Worm (Caenorhabditis elegans) whole organism, young adult: ENCODE data around the gene osgn-1.

Experiments
- F22D6.2 ChIP-seq: sonication (generic microtip); optimal IDR thresholded peaks from 2 replicates; lab custom pipeline; 2016; ENCODE audit warnings: mild to moderate bottlenecking, missing genetic modification characterization, missing compliant biosample characterization
- F49E8.2 ChIP-seq: sonication (generic microtip); optimal IDR thresholded peaks from 3 replicates; lab custom pipeline; 2017; ENCODE audit warnings: missing genetic modification characterization, mild to moderate bottlenecking, missing compliant biosample characterization, antibody characterized with exemption, moderate library complexity; ENCODE audit not compliant: insufficient read depth
- F57C9.4 ChIP-seq: sonication (generic microtip); optimal IDR thresholded peaks from 2 replicates; lab custom pipeline; 2017; ENCODE audit warnings: mild to moderate bottlenecking, missing genetic modification characterization, missing compliant biosample characterization
- K11D2.4 ChIP-seq: fragments of 200-800 bp; sonication (Bioruptor generic); IDR thresholded peaks from 2 replicates; pipeline ENCODE4 v1.3.6; 2022; ENCODE audit warnings: missing genetic modification reagents, missing genetic modification characterization, missing compliant biosample characterization
- Y56A3A.18 ChIP-seq: fragments of 200-800 bp; sonication (Bioruptor generic); IDR thresholded peaks from 2 replicates; pipeline ENCODE4 v1.3.6; 2022; ENCODE audit warnings: missing genetic modification reagents, missing genetic modification characterization, missing compliant biosample characterization
- Y67H2A.10 ChIP-seq: fragments of 200-800 bp; sonication (Bioruptor generic); conservative IDR thresholded peaks from 2 replicates; pipeline ENCODE4 v1.3.6; 2022; ENCODE audit warnings: missing genetic modification reagents, missing genetic modification characterization, missing compliant biosample characterization
- Y95B8A.8 ChIP-seq: fragments of 200-800 bp; sonication (Bioruptor generic); IDR thresholded peaks from 2 replicates; pipeline ENCODE4 v1.3.6; 2022; ENCODE audit warnings: missing genetic modification reagents, missing genetic modification characterization, missing compliant biosample characterization
- athp-1 ChIP-seq: sonication (generic microtip); optimal IDR thresholded peaks from 2 replicates; lab custom pipeline; 2017; ENCODE audit warnings: mild to moderate bottlenecking, missing genetic modification characterization, missing compliant biosample characterization
- attf-3 ChIP-seq: fragments of 200-800 bp; sonication (Bioruptor generic); conservative IDR thresholded peaks from 2 replicates; pipeline ENCODE4 v1.3.6; 2022; ENCODE audit warnings: missing genetic modification reagents, missing genetic modification characterization, missing compliant biosample characterization
- bed-2 ChIP-seq: fragments of 200-800 bp; sonication (Bioruptor generic); IDR thresholded peaks from 2 replicates; pipeline ENCODE4 v1.3.6; 2022; ENCODE audit warnings: missing genetic modification reagents, missing genetic modification characterization, missing compliant biosample characterization
- ceh-100 ChIP-seq: fragments of 200-800 bp; sonication (Bioruptor generic); IDR thresholded peaks from 2 replicates; pipeline ENCODE4 v1.3.6; 2022; ENCODE audit warnings: missing genetic modification reagents, missing genetic modification characterization, missing compliant biosample characterization
- ceh-27 ChIP-seq: fragments of 200-800 bp; sonication (Bioruptor generic); optimal IDR thresholded peaks from 2 replicates; lab custom pipeline; 2018; ENCODE audit warnings: mild to moderate bottlenecking, missing genetic modification characterization, moderate library complexity, missing compliant biosample characterization
- ceh-40 ChIP-seq: fragments of 200-800 bp; sonication (Bioruptor generic); IDR thresholded peaks from 2 replicates; pipeline ENCODE4 v1.3.6; 2022; ENCODE audit warnings: missing genetic modification characterization, missing compliant biosample characterization
- ceh-91 ChIP-seq: fragments of 200-800 bp; sonication (Bioruptor generic); IDR thresholded peaks from 2 replicates; pipeline ENCODE4 v1.3.6; 2022; ENCODE audit warnings: missing genetic modification reagents, missing genetic modification characterization, missing compliant biosample characterization
- die-1 ChIP-seq: sonication (generic microtip); optimal IDR thresholded peaks from 2 replicates; lab custom pipeline; 2016; ENCODE audit warnings: missing genotype, mild to moderate bottlenecking, missing genetic modification characterization, missing compliant biosample characterization
- ekl-4 ChIP-seq: fragments of 200-800 bp; sonication (Bioruptor generic); IDR thresholded peaks from 2 replicates; pipeline ENCODE4 v1.3.6; 2022; ENCODE audit warnings: missing genetic modification reagents, missing genetic modification characterization, missing compliant biosample characterization
- fkh-3 ChIP-seq: sonication (generic microtip); optimal IDR thresholded peaks from 2 replicates; lab custom pipeline; 2016; ENCODE audit warnings: mild to moderate bottlenecking, missing genetic modification characterization, missing compliant biosample characterization
- him-1 ChIP-seq: sonication (generic microtip); optimal IDR thresholded peaks from 2 replicates; lab custom pipeline; 2016; ENCODE audit warnings: missing genotype, missing genetic modification reagents, missing genetic modification characterization, missing compliant biosample characterization
- hlh-12 ChIP-seq: sonication (generic microtip); optimal IDR thresholded peaks from 2 replicates; lab custom pipeline; 2016; ENCODE audit warnings: missing genetic modification characterization, missing compliant biosample characterization
- hrde-1 ChIP-seq: sonication (generic microtip); optimal IDR thresholded peaks from 2 replicates; lab custom pipeline; 2016; ENCODE audit warnings: missing genetic modification characterization, mild to moderate bottlenecking, missing compliant biosample characterization, moderate library complexity, missing genotype, missing genetic modification reagents, borderline replicate concordance
- let-526 ChIP-seq: fragments of 200-800 bp; sonication (Bioruptor generic); IDR thresholded peaks from 2 replicates; pipeline ENCODE4 v1.3.6; 2022; ENCODE audit warnings: missing genetic modification reagents, missing genetic modification characterization, missing compliant biosample characterization
- let-607 ChIP-seq, 2 experiments: fragments of 200-800 bp in 1 of 2; sonication (Bioruptor generic) in 1 of 2; sonication (generic microtip) in 1 of 2; optimal IDR thresholded peaks; 2 replicates each; lab custom pipeline; 2016 to 2018; ENCODE audit warnings: mild to moderate bottlenecking in 2 of 2, missing compliant biosample characterization in 2 of 2, missing genetic modification characterization in 2 of 2, moderate library complexity in 2 of 2, missing genotype in 1 of 2
- lin-26 ChIP-seq: fragments of 200-800 bp; sonication (Bioruptor generic); IDR thresholded peaks from 2 replicates; pipeline ENCODE4 v1.3.6; 2022; ENCODE audit warnings: missing genetic modification reagents, missing genetic modification characterization, missing compliant biosample characterization
- lin-35 ChIP-seq, 3 experiments: fragments of 150-350 bp in 2 of 3; sonication (generic microtip) in 1 of 3; optimal IDR thresholded peaks; 2 replicates each; lab custom pipeline; 2014 to 2018; ENCODE audit warnings: missing biosample characterization in 3 of 3, missing genetic modification characterization in 3 of 3, missing genetic modification reagents in 3 of 3
- lin-40 ChIP-seq: sonication (generic microtip); optimal IDR thresholded peaks from 2 replicates; lab custom pipeline; 2016; ENCODE audit warnings: missing genetic modification characterization, mild to moderate bottlenecking, missing compliant biosample characterization, missing genotype, missing genetic modification reagents
- lin-54 ChIP-seq: fragments of 200-800 bp; sonication (Bioruptor generic); optimal IDR thresholded peaks from 2 replicates; lab custom pipeline; 2018; ENCODE audit warnings: mild to moderate bottlenecking, missing genetic modification characterization, missing compliant biosample characterization
- madf-6 ChIP-seq: fragments of 200-800 bp; sonication (Bioruptor generic); IDR thresholded peaks from 2 replicates; pipeline ENCODE4 v1.3.6; 2022; ENCODE audit warnings: missing genetic modification reagents, missing genetic modification characterization, missing compliant biosample characterization
- mcd-1 ChIP-seq: fragments of 200-800 bp; sonication (Bioruptor generic); IDR thresholded peaks from 2 replicates; pipeline ENCODE4 v1.3.6; 2022; ENCODE audit warnings: missing genetic modification reagents, missing genetic modification characterization, missing compliant biosample characterization
- mes-4 ChIP-seq: sonication (generic microtip); optimal IDR thresholded peaks from 2 replicates; lab custom pipeline; 2016; ENCODE audit warnings: missing genotype, missing genetic modification characterization, missing compliant biosample characterization
- nfyb-1 ChIP-seq: fragments of 200-800 bp; sonication (Bioruptor generic); IDR thresholded peaks from 2 replicates; pipeline ENCODE4 v1.3.6; 2022; ENCODE audit warnings: missing genetic modification reagents, missing genetic modification characterization, missing compliant biosample characterization
- nhr-179 ChIP-seq: sonication (generic microtip); optimal IDR thresholded peaks from 2 replicates; lab custom pipeline; 2016; ENCODE audit warnings: mild to moderate bottlenecking, missing genetic modification characterization, missing compliant biosample characterization
- nhr-80 ChIP-seq: sonication (generic microtip); optimal IDR thresholded peaks from 2 replicates; lab custom pipeline; 2016; ENCODE audit warnings: missing genetic modification characterization, missing compliant biosample characterization
- rec-8 ChIP-seq, 2 experiments: sonication (generic microtip); optimal IDR thresholded peaks; 2 replicates each; lab custom pipeline; 2016; ENCODE audit warnings: mild to moderate bottlenecking in 2 of 2, missing genetic modification characterization in 2 of 2, missing genetic modification reagents in 2 of 2, missing genotype in 2 of 2, missing biosample characterization in 1 of 2, missing compliant biosample characterization in 1 of 2, moderate library complexity in 1 of 2
- tbp1 ChIP-seq: fragments of 200-800 bp; sonication (Bioruptor generic); optimal IDR thresholded peaks from 2 replicates; lab custom pipeline; 2018; ENCODE audit warnings: mild to moderate bottlenecking, missing genetic modification characterization, missing compliant biosample characterization
- tlf-1 ChIP-seq: fragments of 200-800 bp; sonication (Bioruptor generic); optimal IDR thresholded peaks from 2 replicates; lab custom pipeline; 2018; ENCODE audit warnings: mild to moderate bottlenecking, missing genetic modification characterization, missing compliant biosample characterization
- zim-3 ChIP-seq: sonication (generic microtip); optimal IDR thresholded peaks from 2 replicates; lab custom pipeline; 2017; ENCODE audit warnings: mild to moderate bottlenecking, missing genetic modification characterization, moderate library complexity, missing compliant biosample characterization
- ztf-28 ChIP-seq: fragments of 200-800 bp; sonication (Bioruptor generic); IDR thresholded peaks from 2 replicates; pipeline ENCODE4 v1.3.6; 2022; ENCODE audit warnings: missing genetic modification reagents, missing genetic modification characterization, missing compliant biosample characterization
- ztf-6 ChIP-seq: fragments of 200-800 bp; sonication (Bioruptor generic); IDR thresholded peaks from 2 replicates; pipeline ENCODE4 v1.3.6; 2022; ENCODE audit warnings: missing genetic modification reagents, missing genetic modification characterization, missing compliant biosample characterization

Gene osgn-1

ce11 chrIV:4171531-4172163 lies 35.5 kb upstream of the osgn-1 start, which contains the start of the genes K08D10.13 and rnp-2 (continued):
- peak in 1 of 3 experiments; percentile 28 for TF ChIP-seq lin-35 (GFP tag; optimal IDR thresholded peaks at IDR 0.05; lab: Kevin White, UChicago)
- TF ChIP-seq bed-2 (GFP tag; lab: Robert Waterston, UW), result 0 out of 2 replicates have a peak, but pooled peaks have one; percentile 32
- TF ChIP-seq Y67H2A.10 (GFP tag; lab: Robert Waterston, UW), result no peak
- no peak for TF ChIP-seq die-1 (tag; lab: Kevin White, UChicago)
- no peak for TF ChIP-seq Y56A3A.18
- no peak for TF ChIP-seq athp-1 (tag; lab: Kevin White, UChicago)
- TF ChIP-seq F57C9.4 (tag; lab: Kevin White, UChicago), result no peak
- TF ChIP-seq ceh-100, result no peak
- TF ChIP-seq F49E8.2 (tag; lab: Kevin White, UChicago), result no peak
- peak; percentile 47 for TF ChIP-seq lin-54 (GFP tag; lab: Kevin White, UChicago)
- no peak for TF ChIP-seq lin-26 (GFP tag; lab: Robert Waterston, UW)
- no peak for TF ChIP-seq fkh-3
- TF ChIP-seq let-607 (tag; optimal IDR thresholded peaks at IDR 0.05; lab: Kevin White, UChicago), result no peak
- no peak for TF ChIP-seq ceh-27 (GFP tag; lab: Kevin White, UChicago)
- no peak for TF ChIP-seq tbp1
- TF ChIP-seq lin-40, result no peak
- TF ChIP-seq attf-3 (GFP tag; lab: Robert Waterston, UW), result 0 out of 2 replicates have a peak, but pooled peaks have one; percentile 42
- no peak for TF ChIP-seq him-1
- no peak for TF ChIP-seq hlh-12 (tag; lab: Kevin White, UChicago)
- no peak for TF ChIP-seq ceh-91 (GFP tag; lab: Robert Waterston, UW)
- no peak for TF ChIP-seq tlf-1
- no peak for TF ChIP-seq hrde-1 (tag; lab: Kevin White, UChicago)
- no peak for TF ChIP-seq nhr-179 (tag; lab: Kevin White, UChicago)

- no peak for TF ChIP-seq tbp1
- no peak for TF ChIP-seq nfyb-1
- TF ChIP-seq K11D2.4 (GFP tag; lab: Robert Waterston, UW), result no peak
- TF ChIP-seq F22D6.2 (tag; lab: Kevin White, UChicago), result no peak
- TF ChIP-seq ztf-6, result no peak
- TF ChIP-seq let-526, result no peak
- TF ChIP-seq ceh-40 (GFP tag; lab: Robert Waterston, UW), result no peak
- no peak for TF ChIP-seq madf-6 (GFP tag; lab: Robert Waterston, UW)
- no peak for TF ChIP-seq nhr-80 (tag; lab: Kevin White, UChicago)
- no peak for TF ChIP-seq mcd-1 (GFP tag; lab: Robert Waterston, UW)
- no peak for TF ChIP-seq Y95B8A.8 (GFP tag; lab: Robert Waterston, UW)
- no peak for TF ChIP-seq hrde-1 (tag; lab: Kevin White, UChicago)
- no peak for TF ChIP-seq zim-3 (tag; lab: Kevin White, UChicago)
- no peak for TF ChIP-seq rec-8 (tag; optimal IDR thresholded peaks at IDR 0.05; lab: Kevin White, UChicago)
- TF ChIP-seq ceh-27 (GFP tag; lab: Kevin White, UChicago), result no peak
- no peak for TF ChIP-seq ekl-4
- TF ChIP-seq mes-4, result no peak
- no peak for TF ChIP-seq ztf-28 (GFP tag; lab: Robert Waterston, UW)
Measured at ce11 chrIV:4172242-4172641, 34.9 kb upstream of the osgn-1 start.
